Fruit fly (Drosophila melanogaster) whole organism, prepupa: ENCODE results near the gene CG6927.

Source experiments
- Blimp-1 ChIP-seq: fragments of 200-800 bp; sonication (Bioruptor generic); optimal IDR thresholded peaks from 3 replicates; lab custom pipeline; 2017; ENCODE audit warnings: missing biosample characterization, missing genetic modification characterization, mild to moderate bottlenecking, moderate library complexity, missing genetic modification reagents
- CG11294 ChIP-seq: fragments of 200-800 bp; sonication (Bioruptor generic); IDR thresholded peaks from 2 replicates; pipeline ENCODE4 v1.3.6; 2022; ENCODE audit warnings: missing biosample characterization, missing genetic modification characterization
- CG11762 ChIP-seq: fragments of 200-800 bp; sonication (Bioruptor generic); optimal IDR thresholded peaks from 3 replicates; lab custom pipeline; 2016; ENCODE audit warnings: missing biosample characterization, missing genetic modification characterization; ENCODE audit not compliant: insufficient read depth
- CG15336 ChIP-seq: fragments of 200-800 bp; sonication (Bioruptor generic); IDR thresholded peaks from 2 replicates; pipeline ENCODE4 v1.3.6; 2022; ENCODE audit warnings: missing biosample characterization, missing genetic modification characterization
- CG1621 ChIP-seq: fragments of 200-800 bp; sonication (Bioruptor generic); optimal IDR thresholded peaks from 3 replicates; lab custom pipeline; 2018; ENCODE audit warnings: missing biosample characterization, mild to moderate bottlenecking, missing genetic modification characterization
- CG16779 ChIP-seq: fragments of 200-800 bp; sonication (Bioruptor generic); optimal IDR thresholded peaks from 3 replicates; lab custom pipeline; 2017; ENCODE audit warnings: missing biosample characterization, mild to moderate bottlenecking, missing genetic modification characterization
- CG3032 ChIP-seq: fragments of 200-800 bp; optimal IDR thresholded peaks from 2 replicates; lab custom pipeline; 2019; ENCODE audit warnings: missing biosample characterization, mild to moderate bottlenecking, missing genetic modification characterization, moderate library complexity
- CG31627 ChIP-seq: fragments of 200-800 bp; sonication (Bioruptor generic); optimal IDR thresholded peaks from 3 replicates; lab custom pipeline; 2016; ENCODE audit warnings: missing biosample characterization, missing genetic modification characterization
- CG34406 ChIP-seq: fragments of 200-800 bp; sonication (Bioruptor generic); optimal IDR thresholded peaks from 3 replicates; lab custom pipeline; 2016; ENCODE audit warnings: missing biosample characterization, missing genetic modification characterization
- CG4318 ChIP-seq: fragments of 200-800 bp; sonication (Bioruptor generic); optimal IDR thresholded peaks from 3 replicates; lab custom pipeline; 2017; ENCODE audit warnings: missing biosample characterization, mild to moderate bottlenecking, missing genetic modification characterization
- CG6163 ChIP-seq: fragments of 200-800 bp; sonication (Bioruptor generic); IDR thresholded peaks from 3 replicates; pipeline ENCODE4 v1.3.6; 2022; ENCODE audit warnings: missing biosample characterization, missing genetic modification characterization
- CG6792 ChIP-seq: fragments of 200-800 bp; sonication (Bioruptor generic); optimal IDR thresholded peaks from 3 replicates; lab custom pipeline; 2016; ENCODE audit warnings: missing biosample characterization, missing genetic modification characterization
- CG6808 ChIP-seq: fragments of 200-800 bp; sonication (Bioruptor generic); optimal IDR thresholded peaks from 3 replicates; lab custom pipeline; 2017; ENCODE audit warnings: missing biosample characterization, missing genetic modification characterization, mild to moderate bottlenecking, moderate library complexity, missing genetic modification reagents
- CG7368 ChIP-seq: fragments of 200-800 bp; sonication (Bioruptor generic); optimal IDR thresholded peaks from 3 replicates; lab custom pipeline; 2016; ENCODE audit warnings: missing biosample characterization, missing genetic modification characterization
- CG8119 ChIP-seq: fragments of 200-800 bp; sonication (Bioruptor generic); IDR thresholded peaks from 3 replicates; pipeline ENCODE4 v1.3.6; 2022; ENCODE audit warnings: missing biosample characterization, missing genetic modification characterization
- CG8319 ChIP-seq: fragments of 200-800 bp; sonication (Bioruptor generic); optimal IDR thresholded peaks from 3 replicates; lab custom pipeline; 2016; ENCODE audit warnings: missing biosample characterization, missing genetic modification characterization
- CG8632 ChIP-seq: fragments of 200-800 bp; sonication (Bioruptor generic); optimal IDR thresholded peaks from 3 replicates; lab custom pipeline; 2016; ENCODE audit warnings: missing biosample characterization, missing genetic modification characterization
- CG9139 ChIP-seq: fragments of 200-800 bp; sonication (Bioruptor generic); optimal IDR thresholded peaks from 3 replicates; lab custom pipeline; 2017; ENCODE audit warnings: missing biosample characterization, mild to moderate bottlenecking, missing genetic modification characterization
- Eip75B ChIP-seq: fragments of 200-800 bp; sonication (Bioruptor generic); optimal IDR thresholded peaks from 3 replicates; lab custom pipeline; 2016; ENCODE audit warnings: missing biosample characterization, missing genetic modification characterization
- Eip78C ChIP-seq: fragments of 200-800 bp; sonication (Bioruptor generic); peaks from one replicate; lab custom pipeline; 2016; ENCODE audit warnings: missing biosample characterization, missing genetic modification characterization
- Eip93F ChIP-seq: fragments of 200-800 bp; sonication (Bioruptor generic); optimal IDR thresholded peaks from 2 replicates; lab custom pipeline; 2016; ENCODE audit warnings: missing biosample characterization, mild to moderate bottlenecking, missing genetic modification characterization
- Ets96B ChIP-seq: fragments of 200-800 bp; optimal IDR thresholded peaks from 2 replicates; lab custom pipeline; 2019; ENCODE audit warnings: missing biosample characterization, mild to moderate bottlenecking, missing genetic modification characterization, moderate library complexity
- Gug ChIP-seq: fragments of 200-800 bp; sonication (Bioruptor generic); IDR thresholded peaks from 2 replicates; pipeline ENCODE4 v1.3.6; 2022; ENCODE audit warnings: missing biosample characterization, missing genetic modification characterization
- Hr39 ChIP-seq: fragments of 200-800 bp; sonication (Bioruptor generic); optimal IDR thresholded peaks from 2 replicates; lab custom pipeline; 2016; ENCODE audit warnings: missing biosample characterization, missing genetic modification characterization
- Lpt ChIP-seq: fragments of 200-800 bp; sonication (Bioruptor generic); optimal IDR thresholded peaks from 3 replicates; lab custom pipeline; 2016; ENCODE audit warnings: missing biosample characterization, missing genetic modification characterization
- Met ChIP-seq: fragments of 200-800 bp; sonication (Bioruptor generic); optimal IDR thresholded peaks from 3 replicates; lab custom pipeline; 2016; ENCODE audit warnings: missing biosample characterization, missing genetic modification characterization
- OdsH ChIP-seq: fragments of 200-800 bp; sonication (Bioruptor generic); optimal IDR thresholded peaks from 3 replicates; lab custom pipeline; 2016; ENCODE audit warnings: missing biosample characterization, missing genetic modification characterization
- Smox ChIP-seq: fragments of 200-800 bp; sonication (Bioruptor generic); optimal IDR thresholded peaks from 3 replicates; lab custom pipeline; 2016; ENCODE audit warnings: missing biosample characterization, missing genetic modification characterization
- Sox14 ChIP-seq: fragments of 200-800 bp; sonication (Bioruptor generic); optimal IDR thresholded peaks from 3 replicates; lab custom pipeline; 2016; ENCODE audit warnings: missing biosample characterization, missing genetic modification characterization
- Sox15 ChIP-seq: fragments of 200-800 bp; sonication (Bioruptor generic); optimal IDR thresholded peaks from 3 replicates; lab custom pipeline; 2016; ENCODE audit warnings: missing biosample characterization, missing genetic modification characterization
- achi ChIP-seq: fragments of 200-800 bp; sonication (Bioruptor generic); optimal IDR thresholded peaks from 3 replicates; lab custom pipeline; 2016; ENCODE audit warnings: missing biosample characterization, missing genetic modification characterization
- acj6 ChIP-seq: fragments of 200-800 bp; sonication (Bioruptor generic); optimal IDR thresholded peaks from 3 replicates; lab custom pipeline; 2016; ENCODE audit warnings: missing biosample characterization, missing genetic modification characterization
- cyc ChIP-seq: fragments of 200-800 bp; sonication (Bioruptor generic); optimal IDR thresholded peaks from 3 replicates; lab custom pipeline; 2016; ENCODE audit warnings: missing biosample characterization, missing genetic modification characterization
- dac ChIP-seq: fragments of 200-800 bp; sonication (Bioruptor generic); optimal IDR thresholded peaks from 2 replicates; lab custom pipeline; 2017; ENCODE audit warnings: missing biosample characterization, mild to moderate bottlenecking, missing genetic modification characterization
- dsx ChIP-seq: fragments of 200-800 bp; optimal IDR thresholded peaks from 3 replicates; lab custom pipeline; 2019; ENCODE audit warnings: missing biosample characterization, mild to moderate bottlenecking, missing genetic modification characterization, moderate library complexity; ENCODE audit not compliant: poor library complexity, severe bottlenecking
- eg ChIP-seq: fragments of 200-800 bp; sonication (Bioruptor generic); IDR thresholded peaks from 3 replicates; pipeline ENCODE4 v1.3.6; 2022; ENCODE audit warnings: missing biosample characterization, missing genetic modification characterization
- esn ChIP-seq: fragments of 200-800 bp; sonication (Bioruptor generic); optimal IDR thresholded peaks from 2 replicates; lab custom pipeline; 2016; ENCODE audit warnings: missing biosample characterization, mild to moderate bottlenecking, missing genetic modification characterization, moderate library complexity
- fd59A ChIP-seq: fragments of 200-800 bp; sonication (Bioruptor generic); optimal IDR thresholded peaks from 2 replicates; lab custom pipeline; 2017; ENCODE audit warnings: missing biosample characterization, mild to moderate bottlenecking, missing genetic modification characterization, missing genetic modification reagents
- fd85E ChIP-seq: fragments of 200-800 bp; sonication (Bioruptor generic); optimal IDR thresholded peaks from 3 replicates; lab custom pipeline; 2016; ENCODE audit warnings: missing biosample characterization, missing genetic modification characterization
- net ChIP-seq: fragments of 200-800 bp; sonication (Bioruptor generic); optimal IDR thresholded peaks from 3 replicates; lab custom pipeline; 2016; ENCODE audit warnings: missing biosample characterization, missing genetic modification characterization
- pdm3 ChIP-seq: fragments of 200-800 bp; sonication (Bioruptor generic); optimal IDR thresholded peaks from 3 replicates; lab custom pipeline; 2016; ENCODE audit warnings: missing biosample characterization, missing genetic modification characterization
- salr ChIP-seq, 2 experiments: fragments of 200-800 bp; sonication (Bioruptor generic); optimal IDR thresholded peaks; 3 replicates each; lab custom pipeline; 2016 to 2018; ENCODE audit warnings: missing biosample characterization in 2 of 2, missing genetic modification characterization in 2 of 2, mild to moderate bottlenecking in 1 of 2
- spab ChIP-seq: fragments of 200-800 bp; sonication (Bioruptor generic); optimal IDR thresholded peaks from 2 replicates; lab custom pipeline; 2017; ENCODE audit warnings: missing biosample characterization, mild to moderate bottlenecking, missing genetic modification characterization, missing genetic modification reagents
- topi ChIP-seq: fragments of 200-800 bp; sonication (Bioruptor generic); optimal IDR thresholded peaks from 3 replicates; lab custom pipeline; 2016; ENCODE audit warnings: missing biosample characterization, missing genetic modification characterization
- vri ChIP-seq: fragments of 200-800 bp; sonication (Bioruptor generic); optimal IDR thresholded peaks from 3 replicates; lab custom pipeline; 2016; ENCODE audit warnings: missing biosample characterization, mild to moderate bottlenecking, missing genetic modification characterization

The CG6927 gene

DNA sequence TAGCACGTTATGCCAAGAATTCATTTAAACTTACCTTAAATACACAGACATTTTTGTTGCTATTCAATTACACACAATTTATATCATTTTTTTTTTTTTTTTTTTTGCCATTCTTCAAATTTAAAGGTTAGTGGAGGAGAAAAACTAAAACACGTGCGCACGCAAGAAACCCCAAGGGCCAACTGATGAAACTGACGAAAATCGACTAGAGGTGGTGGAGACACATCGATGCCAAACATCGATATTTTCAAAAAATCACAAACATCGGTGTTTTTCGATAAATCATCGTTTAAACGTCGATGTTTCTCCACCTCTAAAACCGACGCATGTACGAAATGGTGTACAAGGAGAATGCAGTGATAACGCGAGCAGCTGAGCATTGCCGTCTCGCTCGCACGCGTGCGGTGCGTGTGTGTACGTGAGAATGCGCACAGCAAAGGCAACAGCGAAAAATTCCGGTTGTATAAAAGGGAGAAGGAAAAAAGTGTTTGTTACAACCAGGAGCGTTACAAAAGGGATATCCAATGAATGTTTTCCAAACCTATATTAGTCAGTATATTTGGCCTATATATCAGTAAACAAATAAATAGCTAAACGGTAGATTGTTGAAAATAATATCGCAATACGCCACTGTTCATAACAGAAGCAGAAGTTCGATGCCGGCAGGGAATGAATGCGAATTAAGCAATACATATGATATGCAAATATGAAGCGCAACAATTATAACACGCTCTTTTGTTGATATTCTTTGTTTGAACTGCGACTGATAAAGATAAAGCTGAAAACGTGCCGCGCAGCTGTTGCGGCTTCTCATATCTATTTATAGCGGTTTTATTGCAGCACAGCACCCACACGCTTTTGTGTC, 29.5 kb downstream of the CG6927 start (continued):
- TF ChIP-seq CG8632 (GFP tag; lab: Kevin White, UChicago), result peak; percentile 8
- no peak for TF ChIP-seq CG6163 (GFP tag; lab: Robert Waterston, UW)
- peak; percentile 38 for TF ChIP-seq CG11762
- peak; percentile 45 for TF ChIP-seq achi (GFP tag; lab: Kevin White, UChicago)
- TF ChIP-seq CG16779 (tag; lab: Kevin White, UChicago), result peak; percentile 28
- peak; percentile 61 for TF ChIP-seq Met
- TF ChIP-seq Sox15 (GFP tag; lab: Kevin White, UChicago), result no peak
- TF ChIP-seq esn (GFP tag; lab: Kevin White, UChicago), result peak; percentile 65
- peak; percentile 35 for TF ChIP-seq CG3032
- TF ChIP-seq topi (GFP tag; lab: Kevin White, UChicago), result peak; percentile 56
- TF ChIP-seq dsx (GFP tag; lab: Kevin White, UChicago), result peak; percentile 33
- TF ChIP-seq CG6808, result peak; percentile 27
- no peak for TF ChIP-seq CG1621 (tag; lab: Kevin White, UChicago)
- TF ChIP-seq Eip78C (GFP tag; lab: Kevin White, UChicago), result peak; percentile 88
- no peak for TF ChIP-seq fd59A
- peak; percentile 11 for TF ChIP-seq Eip75B
- TF ChIP-seq pdm3 (GFP tag; lab: Kevin White, UChicago), result peak; percentile 35
- TF ChIP-seq Smox (GFP tag; lab: Kevin White, UChicago), result peak; percentile 60
- TF ChIP-seq CG4318 (GFP tag; lab: Kevin White, UChicago), result no peak
- peak; percentile 39 for TF ChIP-seq CG6792 (GFP tag; lab: Kevin White, UChicago)
- no peak for TF ChIP-seq CG8119
- TF ChIP-seq Sox14 (GFP tag; lab: Kevin White, UChicago), result peak; percentile 53
- TF ChIP-seq dac (GFP tag; lab: Kevin White, UChicago), result peak; percentile 1
- TF ChIP-seq CG7368 (GFP tag; lab: Kevin White, UChicago), result no peak
- no peak for TF ChIP-seq CG8319 (GFP tag; lab: Kevin White, UChicago)
- TF ChIP-seq net, result peak; percentile 48
- no peak for TF ChIP-seq salr (GFP tag; optimal IDR thresholded peaks at IDR 0.05; lab: Kevin White, UChicago)
- TF ChIP-seq OdsH (GFP tag; lab: Kevin White, UChicago), result peak; percentile 48
- peak; percentile 30 for TF ChIP-seq Hr39 (GFP tag; lab: Kevin White, UChicago)
- TF ChIP-seq fd85E (GFP tag; lab: Kevin White, UChicago), result no peak

DNA sequence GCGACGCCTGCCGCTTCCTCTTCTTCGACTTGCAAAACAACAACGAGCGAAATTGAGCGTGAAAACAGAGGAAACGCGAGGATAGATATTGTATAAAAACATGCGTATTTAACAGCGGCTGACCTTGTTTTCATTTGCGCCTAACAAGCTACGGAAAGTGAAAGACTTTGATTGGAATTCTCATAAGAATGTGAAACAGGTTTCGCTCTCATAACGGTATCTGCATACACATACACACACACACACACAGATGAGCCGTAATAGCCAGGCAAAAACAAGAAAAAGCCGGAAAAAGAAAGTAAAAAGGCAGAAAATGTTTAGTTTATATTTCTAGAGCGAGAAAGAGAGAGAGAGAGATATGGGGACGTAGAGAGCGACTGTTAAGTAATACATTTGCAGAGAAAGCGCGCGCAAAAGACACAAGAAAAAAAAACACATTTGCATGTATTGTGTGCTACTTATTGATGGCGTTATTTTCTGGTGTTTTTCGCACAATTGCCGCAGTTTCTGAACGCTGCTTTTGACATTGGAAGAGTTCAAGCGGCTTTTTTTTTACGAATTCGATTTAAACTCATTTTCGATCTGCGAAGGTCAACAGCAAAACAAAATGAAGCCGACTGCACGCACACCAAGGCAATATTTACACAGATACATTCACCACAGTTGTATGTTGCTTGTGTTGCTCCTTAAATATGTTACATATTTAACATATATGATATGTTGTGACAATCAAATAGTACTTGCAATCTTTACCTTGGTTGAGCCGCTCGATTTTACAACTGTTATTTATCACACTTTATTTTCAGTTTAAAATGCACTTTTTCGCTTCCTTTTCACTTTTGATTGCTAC, 30.7 kb downstream of the CG6927 start:
- TF ChIP-seq Blimp-1 (GFP tag; lab: Kevin White, UChicago), result peak; percentile 74
- TF ChIP-seq eg (GFP tag; lab: Robert Waterston, UW), result no peak
- no peak for TF ChIP-seq CG6792 (GFP tag; lab: Kevin White, UChicago)
- no peak for TF ChIP-seq dsx (GFP tag; lab: Kevin White, UChicago)
- no peak for TF ChIP-seq Hr39 (GFP tag; lab: Kevin White, UChicago)
- TF ChIP-seq Smox (GFP tag; lab: Kevin White, UChicago), result no peak
- TF ChIP-seq Sox15 (GFP tag; lab: Kevin White, UChicago), result no peak
- no peak for TF ChIP-seq fd59A
- TF ChIP-seq Ets96B (tag; lab: Kevin White, UChicago), result no peak
- no peak for TF ChIP-seq CG7368 (GFP tag; lab: Kevin White, UChicago)
- TF ChIP-seq acj6 (GFP tag; lab: Kevin White, UChicago), result no peak
- no peak for TF ChIP-seq Gug (GFP tag; lab: Robert Waterston, UW)
- TF ChIP-seq pdm3 (GFP tag; lab: Kevin White, UChicago), result no peak
- TF ChIP-seq vri (GFP tag; lab: Kevin White, UChicago), result peak; percentile 95
- no peak for TF ChIP-seq CG3032
- no peak for TF ChIP-seq cyc (GFP tag; lab: Kevin White, UChicago)
- TF ChIP-seq salr (GFP tag; optimal IDR thresholded peaks at IDR 0.05; lab: Kevin White, UChicago), result no peak
- no peak for TF ChIP-seq CG8119
- no peak for TF ChIP-seq CG11294
- TF ChIP-seq CG9139 (GFP tag; lab: Kevin White, UChicago), result no peak
- peak; percentile 4 for TF ChIP-seq esn (GFP tag; lab: Kevin White, UChicago)
- TF ChIP-seq CG15336 (GFP tag; lab: Robert Waterston, UW), result no peak
- no peak for TF ChIP-seq spab (GFP tag; lab: Kevin White, UChicago)
- TF ChIP-seq CG31627, result no peak
- TF ChIP-seq Eip93F (GFP tag; lab: Kevin White, UChicago), result no peak
- no peak for TF ChIP-seq CG34406 (GFP tag; lab: Kevin White, UChicago)
- TF ChIP-seq CG4318 (GFP tag; lab: Kevin White, UChicago), result no peak
- no peak for TF ChIP-seq CG11762
- TF ChIP-seq Lpt (GFP tag; lab: Kevin White, UChicago), result no peak
- no peak for TF ChIP-seq fd85E (GFP tag; lab: Kevin White, UChicago)
